Fruit fly (Drosophila melanogaster) whole organism, embryonic: ENCODE measurements around the gene Wnt6.

Source experiments
- CG1024 ChIP-seq: fragments of 200-800 bp; sonication (Bioruptor generic); IDR thresholded peaks from 2 replicates; pipeline ENCODE4 v1.3.6; 2022; ENCODE audit warnings: missing biosample characterization, missing genetic modification characterization
- CG15011 ChIP-seq: fragments of 200-800 bp; sonication (Bioruptor generic); optimal IDR thresholded peaks from 3 replicates; lab custom pipeline; 2018; ENCODE audit warnings: missing biosample characterization, mild to moderate bottlenecking, missing genetic modification characterization
- CG3281 ChIP-seq: fragments of 200-800 bp; sonication (Bioruptor generic); optimal IDR thresholded peaks from 3 replicates; lab custom pipeline; 2017; ENCODE audit warnings: missing biosample characterization, mild to moderate bottlenecking, missing genetic modification characterization
- CG3726 ChIP-seq: fragments of 200-800 bp; sonication (Bioruptor generic); IDR thresholded peaks from 3 replicates; pipeline ENCODE4, ENCODE4 v1.3.6; 2022; ENCODE audit warnings: missing biosample characterization, missing genetic modification characterization
- CG4617 ChIP-seq: fragments of 200-800 bp; sonication (Bioruptor generic); optimal IDR thresholded peaks from 3 replicates; lab custom pipeline; 2016; ENCODE audit warnings: missing biosample characterization, missing genetic modification characterization, borderline replicate concordance
- CG8281 ChIP-seq: fragments of 200-800 bp; sonication (Bioruptor generic); optimal IDR thresholded peaks from 2 replicates; lab custom pipeline; 2018; ENCODE audit warnings: missing biosample characterization, mild to moderate bottlenecking, missing genetic modification characterization, moderate library complexity
- Dek ChIP-seq: fragments of 200-800 bp; sonication (Bioruptor generic); optimal IDR thresholded peaks from 3 replicates; lab custom pipeline; 2019; ENCODE audit warnings: missing biosample characterization, mild to moderate bottlenecking, missing genetic modification characterization, moderate library complexity
- Nf-YA ChIP-seq: fragments of 200-800 bp; sonication (Bioruptor generic); IDR thresholded peaks from 2 replicates; pipeline ENCODE4 v1.3.6; 2022; ENCODE audit warnings: missing biosample characterization, missing genetic modification characterization
- YL-1 ChIP-seq: fragments of 200-800 bp; sonication (Bioruptor generic); optimal IDR thresholded peaks from 3 replicates; lab custom pipeline; 2017; ENCODE audit warnings: missing biosample characterization, mild to moderate bottlenecking, missing genetic modification characterization
- kni ChIP-seq: fragments of 200-800 bp; sonication (Bioruptor generic); optimal IDR thresholded peaks from 3 replicates; lab custom pipeline; 2017; ENCODE audit warnings: mild to moderate bottlenecking, missing biosample characterization, missing genetic modification reagents, missing genetic modification characterization
- pan ChIP-seq, 4 experiments: fragments of >200 bp in 3 of 4; fragments of 200-800 bp in 1 of 4; sonication (Bioruptor generic) in 1 of 4; optimal IDR thresholded peaks in 3 of 4; IDR thresholded peaks in 1 of 4; 2 replicates each; pipeline versions ENCODE4 v1.3.6 to Lab custom; 2017 to 2022; ENCODE audit warnings: missing biosample characterization in 2 of 4, missing genetic modification characterization in 2 of 4, mixed read lengths in 1 of 4
- ttk ChIP-seq: fragments of 200-800 bp; sonication (Bioruptor generic); IDR thresholded peaks from 2 replicates; pipeline ENCODE4 v2.1.2; 2022; ENCODE audit warnings: missing biosample characterization, missing genetic modification characterization
- zen ChIP-seq: fragments of 200-800 bp; sonication (Bioruptor generic); optimal IDR thresholded peaks from 3 replicates; lab custom pipeline; 2018; ENCODE audit warnings: missing biosample characterization, mild to moderate bottlenecking, missing genetic modification characterization, moderate library complexity
- zfh2 ChIP-seq: fragments of 200-800 bp; sonication (Bioruptor generic); optimal IDR thresholded peaks from 2 replicates; lab custom pipeline; 2016; ENCODE audit warnings: missing biosample characterization, missing genetic modification characterization

dm6 chr2L:7358788-7359187, 25.3 kb downstream of the Wnt6 start:
- TF ChIP-seq zfh2 (GFP tag; lab: Kevin White, UChicago) (no peak), CG3726 (GFP tag; lab: Robert Waterston, UW) (no peak), CG15011 (GFP tag; lab: Kevin White, UChicago) (no peak), CG3281 (GFP tag; lab: Kevin White, UChicago) (no peak), CG1024 (GFP tag; lab: Robert Waterston, UW) (no peak), CG4617 (GFP tag; lab: Kevin White, UChicago) (no peak), pan (optimal IDR thresholded peaks at IDR 0.05; lab: Kevin White, UChicago) (no peak), pan (GFP tag; optimal IDR thresholded peaks at IDR 0.05 in 1 of 2, IDR thresholded peaks at IDR 0.05 in 1 of 2) (no peak), ttk (no peak), kni (GFP tag; lab: Kevin White, UChicago) (no peak), CG8281 (tag; lab: Kevin White, UChicago) (no peak), zen (tag; lab: Kevin White, UChicago) (no peak), YL-1 (GFP tag; lab: Kevin White, UChicago) (no peak), Dek (no peak), Nf-YA (no peak)
